Fruit fly (Drosophila melanogaster): ENCODE results near the gene CG3961.
A peak's percentile ranks its signal among the peaks of the same experiment; 100 is the strongest.

CG3961 gene

DNA sequence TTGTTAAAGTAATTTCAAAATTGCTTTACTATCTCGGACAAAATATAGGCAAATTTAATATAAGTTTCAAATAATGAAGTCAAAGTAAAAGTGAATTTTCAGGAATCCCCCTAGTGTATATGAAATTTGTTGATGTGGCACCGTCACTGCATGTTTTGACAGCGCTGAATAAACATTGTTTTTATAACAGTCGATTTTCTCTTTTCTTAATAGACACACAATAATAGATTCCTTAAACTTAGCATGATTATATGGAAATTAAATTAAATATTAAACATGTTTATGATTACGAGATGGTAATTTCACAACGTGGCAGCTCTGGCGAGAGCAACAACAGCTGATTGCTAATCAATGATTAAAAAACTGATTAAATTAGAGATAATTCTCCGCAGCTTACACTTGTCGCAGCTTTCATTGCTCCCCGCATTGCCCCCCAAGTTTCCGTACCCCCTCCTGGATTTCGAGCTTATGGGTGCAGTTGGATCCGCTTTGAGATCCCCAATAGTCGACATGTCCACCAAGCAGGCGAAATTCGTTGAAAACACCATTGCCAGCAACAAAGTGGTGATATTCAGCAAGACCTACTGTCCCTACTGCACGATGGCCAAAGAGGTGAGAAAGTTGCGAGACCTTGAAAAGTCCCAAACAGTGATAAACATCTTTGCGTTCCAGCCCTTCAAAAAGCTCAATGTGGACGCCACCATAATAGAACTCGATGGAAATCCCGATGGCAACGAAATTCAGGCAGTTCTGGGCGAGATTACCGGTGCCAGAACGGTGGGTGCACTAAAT lies 21.1 kb downstream of the CG3961 start, which contains the start of gene Grx1 (continued):
- no peak for TF ChIP-seq CG11398 (GFP tag; optimal IDR thresholded peaks at IDR 0.05)
- TF ChIP-seq CG12391 (tag; optimal IDR thresholded peaks at IDR 0.05): peak; percentile 77
- peak; percentile 40 for TF ChIP-seq dm (GFP tag; optimal IDR thresholded peaks at IDR 0.05)
- peak; percentile 88 for TF ChIP-seq MESR4 (GFP tag; optimal IDR thresholded peaks at IDR 0.05)
- peak; percentile 80 for TF ChIP-seq lilli (GFP tag; optimal IDR thresholded peaks at IDR 0.05)
- TF ChIP-seq tgo (GFP tag; IDR thresholded peaks at IDR 0.05): peak; percentile 26; the same call in 1 of the 3 replicates
- TF ChIP-seq shn (GFP tag; optimal IDR thresholded peaks at IDR 0.05): no peak
- peak; percentile 33 for TF ChIP-seq CG12219 (GFP tag; optimal IDR thresholded peaks at IDR 0.05)
- TF ChIP-seq Abd-B (GFP tag; optimal IDR thresholded peaks at IDR 0.05): no peak
- no peak for TF ChIP-seq ranshi (GFP tag; IDR thresholded peaks at IDR 0.05)
- no peak for TF ChIP-seq Dref (GFP tag; IDR thresholded peaks at IDR 0.05)
- no peak for TF ChIP-seq lov (optimal IDR thresholded peaks at IDR 0.05)
- no peak for TF ChIP-seq lov (GFP tag; IDR thresholded peaks at IDR 0.05)
- TF ChIP-seq ara (GFP tag; IDR thresholded peaks at IDR 0.05): no peak
- peak; percentile 38 to 49 for TF ChIP-seq chif (GFP tag; optimal IDR thresholded peaks at IDR 0.05)
- TF ChIP-seq Fer2 (tag; optimal IDR thresholded peaks at IDR 0.05): no peak
- no peak for TF ChIP-seq CG6175 (GFP tag; IDR thresholded peaks at IDR 0.05)
- TF ChIP-seq CG9727 (GFP tag; optimal IDR thresholded peaks at IDR 0.05): peak; percentile 49
- peak; percentile 22 for TF ChIP-seq Oli (tag; optimal IDR thresholded peaks at IDR 0.05)
- no peak for TF ChIP-seq CG3838 (GFP tag; optimal IDR thresholded peaks at IDR 0.05)
- TF ChIP-seq zfh2 (GFP tag; optimal IDR thresholded peaks at IDR 0.05): peak; percentile 23
- TF ChIP-seq crc (GFP tag; optimal IDR thresholded peaks at IDR 0.05): peak; percentile 15
- peak; percentile 14 for TF ChIP-seq jing (GFP tag; optimal IDR thresholded peaks at IDR 0.05)
- no peak for TF ChIP-seq tup (GFP tag; optimal IDR thresholded peaks at IDR 0.05)
- TF ChIP-seq Hr51 (GFP tag; optimal IDR thresholded peaks at IDR 0.05): peak; percentile 16 to 64
- peak; percentile 4 for TF ChIP-seq Sry-δ (GFP tag; optimal IDR thresholded peaks at IDR 0.05)
- TF ChIP-seq CHES-1-like (GFP tag; optimal IDR thresholded peaks at IDR 0.05): no peak
- peak; percentile 50 for TF ChIP-seq phol (tag; optimal IDR thresholded peaks at IDR 0.05)
- TF ChIP-seq CG11696 (GFP tag; IDR thresholded peaks at IDR 0.05): no peak
- no peak for TF ChIP-seq amos (GFP tag; IDR thresholded peaks at IDR 0.05; ENCODE audit: partially characterized antibody)
- TF ChIP-seq cato (GFP tag; optimal IDR thresholded peaks at IDR 0.05; ENCODE audit: borderline replicate concordance): no peak
- peak; percentile 76 for TF ChIP-seq CG2712 (tag; optimal IDR thresholded peaks at IDR 0.05)
- no peak for TF ChIP-seq repo (GFP tag; optimal IDR thresholded peaks at IDR 0.05)
- TF ChIP-seq her (GFP tag; optimal IDR thresholded peaks at IDR 0.05): no peak
- no peak for TF ChIP-seq Rx (GFP tag; IDR thresholded peaks at IDR 0.05)
- peak; percentile 4 for TF ChIP-seq CG6813 (GFP tag; optimal IDR thresholded peaks at IDR 0.05)
- TF ChIP-seq Jarid2 (GFP tag; optimal IDR thresholded peaks at IDR 0.05): no peak
- TF ChIP-seq gt (GFP tag; IDR thresholded peaks at IDR 0.05): no peak
- TF ChIP-seq CG5180 (GFP tag; optimal IDR thresholded peaks at IDR 0.05): peak; percentile 6
- TF ChIP-seq Camta (GFP tag; optimal IDR thresholded peaks at IDR 0.05): peak; percentile 21
- TF ChIP-seq C15 (GFP tag; IDR thresholded peaks at IDR 0.05): no peak
- no peak for TF ChIP-seq Gug (GFP tag; IDR thresholded peaks at IDR 0.05)
- TF ChIP-seq dpn (GFP tag; optimal IDR thresholded peaks at IDR 0.05): peak; percentile 49 to 59
- no peak for TF ChIP-seq emc (GFP tag; optimal IDR thresholded peaks at IDR 0.05)
- TF ChIP-seq CG6791 (GFP tag; IDR thresholded peaks at IDR 0.05; ENCODE audit: partially characterized antibody): no peak
- TF ChIP-seq zf30C (GFP tag; optimal IDR thresholded peaks at IDR 0.05): no peak
- peak; percentile 10 for TF ChIP-seq CG4282 (GFP tag; optimal IDR thresholded peaks at IDR 0.05)
- peak; percentile 38 for TF ChIP-seq CrebB (tag; optimal IDR thresholded peaks at IDR 0.05)
- no peak for TF ChIP-seq knrl (GFP tag; IDR thresholded peaks at IDR 0.05; ENCODE audit: partially characterized antibody)
- no peak for TF ChIP-seq Sin3A (optimal IDR thresholded peaks at IDR 0.05)

Measured in whole organism, embryonic.